Fruit fly (Drosophila melanogaster) whole organism, embryonic: ENCODE measurements around the gene slp1.

ENCODE experiments used
- Antp ChIP-seq: fragments of 200-800 bp; sonication (Bioruptor generic); optimal IDR thresholded peaks from 3 replicates; lab custom pipeline; 2016; ENCODE audit warnings: missing biosample characterization, missing genetic modification characterization
- C15 ChIP-seq: fragments of 200-800 bp; sonication (Bioruptor generic); IDR thresholded peaks from 3 replicates; pipeline ENCODE4 v1.3.6; 2022; ENCODE audit warnings: missing biosample characterization, missing genetic modification characterization
- CG10209 ChIP-seq: fragments of 200-800 bp; sonication (Bioruptor generic); optimal IDR thresholded peaks from 3 replicates; lab custom pipeline; 2017; ENCODE audit warnings: missing biosample characterization, mild to moderate bottlenecking, missing genetic modification characterization, missing genetic modification reagents
- CG10321 ChIP-seq: fragments of 200-800 bp; sonication (Bioruptor generic); IDR thresholded peaks from 2 replicates; pipeline ENCODE4 v1.3.6; 2022; ENCODE audit warnings: missing biosample characterization, missing genetic modification characterization
- CG12744 ChIP-seq: fragments of 200-800 bp; sonication (Bioruptor generic); optimal IDR thresholded peaks from 2 replicates; lab custom pipeline; 2016; ENCODE audit warnings: missing biosample characterization, missing genetic modification characterization
- CG15073 ChIP-seq: fragments of 200-800 bp; sonication (Bioruptor generic); optimal IDR thresholded peaks from 2 replicates; lab custom pipeline; 2016; ENCODE audit warnings: missing biosample characterization, missing genetic modification characterization
- CG15479 ChIP-seq: fragments of 200-800 bp; sonication (Bioruptor generic); optimal IDR thresholded peaks from 3 replicates; lab custom pipeline; 2019; ENCODE audit warnings: missing biosample characterization, mild to moderate bottlenecking, missing genetic modification characterization, moderate library complexity
- CG16813 ChIP-seq: fragments of 200-800 bp; sonication (Bioruptor generic); IDR thresholded peaks from 3 replicates; pipeline ENCODE4 v1.3.6; 2022; ENCODE audit warnings: missing biosample characterization, missing genetic modification characterization; ENCODE audit not compliant: partially characterized antibody
- CG17802 ChIP-seq: fragments of 200-800 bp; sonication (Bioruptor generic); optimal IDR thresholded peaks from 2 replicates; lab custom pipeline; 2018; ENCODE audit warnings: missing biosample characterization, mild to moderate bottlenecking, missing genetic modification characterization, moderate library complexity
- CG1832 ChIP-seq: fragments of 200-800 bp; sonication (Bioruptor generic); optimal IDR thresholded peaks from 2 replicates; lab custom pipeline; 2017; ENCODE audit warnings: missing biosample characterization, mild to moderate bottlenecking, missing genetic modification characterization, inconsistent platforms
- CG18619 ChIP-seq: fragments of 200-800 bp; sonication (Bioruptor generic); optimal IDR thresholded peaks from 3 replicates; lab custom pipeline; 2017; ENCODE audit warnings: missing biosample characterization, mild to moderate bottlenecking, missing genetic modification characterization
- CG2199 ChIP-seq: fragments of 200-800 bp; sonication (Bioruptor generic); IDR thresholded peaks from 3 replicates; pipeline ENCODE4 v1.3.6; 2022; ENCODE audit warnings: missing biosample characterization, missing genetic modification characterization
- CG2202 ChIP-seq: fragments of 200-800 bp; sonication (Bioruptor generic); optimal IDR thresholded peaks from 2 replicates; lab custom pipeline; 2018; ENCODE audit warnings: missing biosample characterization, mild to moderate bottlenecking, missing genetic modification characterization
- CG32772 ChIP-seq: fragments of 200-800 bp; sonication (Bioruptor generic); IDR thresholded peaks from 2 replicates; pipeline ENCODE4 v1.3.6; 2022; ENCODE audit warnings: missing biosample characterization, missing genetic modification characterization
- CG34422 ChIP-seq: fragments of 200-800 bp; sonication (Bioruptor generic); IDR thresholded peaks from 3 replicates; pipeline ENCODE4 v1.3.6; 2022; ENCODE audit warnings: missing biosample characterization, missing genetic modification characterization
- CG3726 ChIP-seq: fragments of 200-800 bp; sonication (Bioruptor generic); IDR thresholded peaks from 3 replicates; pipeline ENCODE4, ENCODE4 v1.3.6; 2022; ENCODE audit warnings: missing biosample characterization, missing genetic modification characterization
- CG3995 ChIP-seq: fragments of 200-800 bp; sonication (Bioruptor generic); optimal IDR thresholded peaks from 3 replicates; lab custom pipeline; 2016; ENCODE audit warnings: missing biosample characterization, missing genetic modification characterization
- CG4424 ChIP-seq: fragments of 200-800 bp; sonication (Bioruptor generic); optimal IDR thresholded peaks from 3 replicates; lab custom pipeline; 2016; ENCODE audit warnings: missing biosample characterization, missing genetic modification characterization
- CG6791 ChIP-seq: fragments of 200-800 bp; sonication (Bioruptor generic); IDR thresholded peaks from 3 replicates; pipeline ENCODE4 v1.3.6; 2022; ENCODE audit warnings: missing biosample characterization, missing genetic modification characterization; ENCODE audit not compliant: partially characterized antibody
- CG8089 ChIP-seq: fragments of 200-800 bp; sonication (Bioruptor generic); optimal IDR thresholded peaks from 3 replicates; lab custom pipeline; 2016; ENCODE audit warnings: missing biosample characterization, missing genetic modification characterization
- CG9609 ChIP-seq: fragments of 200-800 bp; sonication (Bioruptor generic); optimal IDR thresholded peaks from 3 replicates; lab custom pipeline; 2016; ENCODE audit warnings: missing biosample characterization, missing genetic modification characterization
- CrebB ChIP-seq: fragments of 200-800 bp; sonication (Bioruptor generic); optimal IDR thresholded peaks from 3 replicates; lab custom pipeline; 2018; ENCODE audit warnings: missing biosample characterization, mild to moderate bottlenecking, missing genetic modification characterization
- E2f2 ChIP-seq: fragments of 200-800 bp; sonication (Bioruptor generic); IDR thresholded peaks from 2 replicates; pipeline ENCODE4 v1.3.6; 2022; ENCODE audit warnings: missing biosample characterization, missing genetic modification characterization
- Jarid2 ChIP-seq: fragments of 200-800 bp; sonication (Bioruptor generic); optimal IDR thresholded peaks from 3 replicates; lab custom pipeline; 2017; ENCODE audit warnings: mild to moderate bottlenecking, missing biosample characterization, missing genetic modification reagents, missing genetic modification characterization
- Mrtf ChIP-seq: fragments of 200-800 bp; sonication (Bioruptor generic); IDR thresholded peaks from 3 replicates; pipeline ENCODE4 v1.3.6; 2022; ENCODE audit warnings: missing biosample characterization, missing genetic modification characterization
- Nf-YC ChIP-seq: fragments of 200-800 bp; optimal IDR thresholded peaks from 3 replicates; lab custom pipeline; 2019; ENCODE audit warnings: missing biosample characterization, mild to moderate bottlenecking, missing genetic modification characterization, moderate library complexity
- Trl ChIP-seq, 3 experiments: fragments of >200 bp in 2 of 3; fragments of 200-800 bp in 1 of 3; sonication (Bioruptor generic) in 1 of 3; optimal IDR thresholded peaks; 2 replicates in 1 of 3; 3 replicates in 2 of 3; lab custom pipeline; 2016 to 2017; ENCODE audit warnings: missing biosample characterization in 1 of 3, missing genetic modification characterization in 1 of 3
- Usf ChIP-seq: fragments of 200-800 bp; sonication (Bioruptor generic); optimal IDR thresholded peaks from 2 replicates; lab custom pipeline; 2017; ENCODE audit warnings: missing genotype, missing biosample characterization, missing genetic modification characterization
- ac ChIP-seq: fragments of 200-800 bp; sonication (Bioruptor generic); optimal IDR thresholded peaks from 3 replicates; lab custom pipeline; 2017; ENCODE audit warnings: missing biosample characterization, mild to moderate bottlenecking, missing genetic modification characterization
- amos ChIP-seq: fragments of 200-800 bp; sonication (Bioruptor generic); IDR thresholded peaks from 2 replicates; pipeline ENCODE4 v1.3.6; 2022; ENCODE audit warnings: missing biosample characterization, missing genetic modification characterization; ENCODE audit not compliant: partially characterized antibody
- aop ChIP-seq: fragments of 200-800 bp; sonication (Bioruptor generic); IDR thresholded peaks from 2 replicates; pipeline ENCODE4 v1.3.6; 2022; ENCODE audit warnings: missing biosample characterization, missing genetic modification characterization
- cg ChIP-seq: fragments of 200-800 bp; sonication (Bioruptor generic); optimal IDR thresholded peaks from 3 replicates; lab custom pipeline; 2019; ENCODE audit warnings: missing biosample characterization, mild to moderate bottlenecking, missing genetic modification characterization, moderate library complexity
- chinmo ChIP-seq: fragments of 200-800 bp; sonication (Bioruptor generic); IDR thresholded peaks from 4 replicates; pipeline ENCODE4 v1.3.6; 2022; ENCODE audit warnings: missing biosample characterization, missing genetic modification characterization; ENCODE audit not compliant: partially characterized antibody
- dimm ChIP-seq: fragments of 200-800 bp; sonication (Bioruptor generic); IDR thresholded peaks from 2 replicates; pipeline ENCODE4 v1.3.6; 2022; ENCODE audit warnings: missing biosample characterization, missing genetic modification characterization
- dmrt11E ChIP-seq: fragments of 200-800 bp; sonication (Bioruptor generic); optimal IDR thresholded peaks from 3 replicates; lab custom pipeline; 2018; ENCODE audit warnings: missing biosample characterization, mild to moderate bottlenecking, missing genetic modification characterization, moderate library complexity
- emc ChIP-seq: fragments of 200-800 bp; sonication (Bioruptor generic); optimal IDR thresholded peaks from 2 replicates; lab custom pipeline; 2016; ENCODE audit warnings: missing biosample characterization, missing genetic modification characterization
- fd102C ChIP-seq: fragments of 200-800 bp; sonication (Bioruptor generic); optimal IDR thresholded peaks from 2 replicates; lab custom pipeline; 2018; ENCODE audit warnings: missing biosample characterization, mild to moderate bottlenecking, missing genetic modification characterization, moderate library complexity
- gsb-n ChIP-seq: fragments of 200-800 bp; sonication (Bioruptor generic); optimal IDR thresholded peaks from 3 replicates; lab custom pipeline; 2018; ENCODE audit warnings: missing biosample characterization, mild to moderate bottlenecking, missing genetic modification characterization
- insv ChIP-seq, 2 experiments: fragments of 200-800 bp; sonication (Bioruptor generic); optimal IDR thresholded peaks; 3 replicates each; lab custom pipeline; 2016 to 2018; ENCODE audit warnings: missing biosample characterization in 2 of 2, missing genetic modification characterization in 2 of 2
- lov ChIP-seq, 2 experiments: fragments of 200-800 bp in 1 of 2; fragments of >200 bp in 1 of 2; sonication (Bioruptor generic) in 1 of 2; IDR thresholded peaks in 1 of 2; optimal IDR thresholded peaks in 1 of 2; 2 replicates in 1 of 2; 3 replicates in 1 of 2; pipeline versions ENCODE4 v1.3.6 to Lab custom; 2017 to 2022; ENCODE audit warnings: missing biosample characterization in 1 of 2, missing genetic modification characterization in 1 of 2
- oc ChIP-seq: fragments of 200-800 bp; sonication (Bioruptor generic); optimal IDR thresholded peaks from 2 replicates; lab custom pipeline; 2018; ENCODE audit warnings: missing biosample characterization, mild to moderate bottlenecking, missing genetic modification characterization, moderate library complexity
- p53 ChIP-seq: fragments of 200-800 bp; sonication (Bioruptor generic); optimal IDR thresholded peaks from 2 replicates; lab custom pipeline; 2016; ENCODE audit warnings: missing biosample characterization, missing genetic modification characterization
- pfk ChIP-seq: fragments of 200-800 bp; sonication (Bioruptor generic); optimal IDR thresholded peaks from 2 replicates; lab custom pipeline; 2018; ENCODE audit warnings: missing biosample characterization, mild to moderate bottlenecking, missing genetic modification characterization, moderate library complexity
- pzg ChIP-seq: fragments of 200-800 bp; sonication (Bioruptor generic); optimal IDR thresholded peaks from 3 replicates; lab custom pipeline; 2018; ENCODE audit warnings: missing biosample characterization, mild to moderate bottlenecking, missing genetic modification characterization, moderate library complexity
- slou ChIP-seq: fragments of 200-800 bp; sonication (Bioruptor generic); optimal IDR thresholded peaks from 3 replicates; lab custom pipeline; 2016; ENCODE audit warnings: missing biosample characterization, missing genetic modification characterization
- sna ChIP-seq: fragments of 200-800 bp; sonication (Bioruptor generic); IDR thresholded peaks from 2 replicates; pipeline ENCODE4 v1.3.6; 2022; ENCODE audit warnings: missing biosample characterization, missing genetic modification characterization; ENCODE audit not compliant: partially characterized antibody
- tna ChIP-seq: fragments of 200-800 bp; sonication (Bioruptor generic); IDR thresholded peaks from 2 replicates; pipeline ENCODE4 v1.3.6; 2022; ENCODE audit warnings: missing biosample characterization, missing genetic modification characterization; ENCODE audit not compliant: partially characterized antibody
- twi ChIP-seq: fragments of 200-800 bp; optimal IDR thresholded peaks from 2 replicates; lab custom pipeline; 2019; ENCODE audit warnings: missing biosample characterization, mild to moderate bottlenecking, missing genetic modification characterization, moderate library complexity
- zf30C ChIP-seq: fragments of 200-800 bp; sonication (Bioruptor generic); optimal IDR thresholded peaks from 3 replicates; lab custom pipeline; 2018; ENCODE audit warnings: missing biosample characterization, mild to moderate bottlenecking, missing genetic modification characterization

slp1 gene

dm6 chr2L:3825413-3825812 is at the start of gene slp1 (continued):
- TF ChIP-seq CG8089 (GFP tag; lab: Kevin White, UChicago), result no peak
- peak; percentile 80 for TF ChIP-seq oc (tag; lab: Kevin White, UChicago)
- TF ChIP-seq zf30C, result peak; percentile 16
- no peak for TF ChIP-seq CG3726
- TF ChIP-seq CG15073 (GFP tag; lab: Kevin White, UChicago), result no peak
- TF ChIP-seq p53 (GFP tag; lab: Kevin White, UChicago), result no peak
- peak; percentile 92 for TF ChIP-seq CG10321
- peak in 1 of 2 experiments; percentile 30 for TF ChIP-seq Trl (optimal IDR thresholded peaks at IDR 0.05; lab: Kevin White, UChicago)
- no peak for TF ChIP-seq Trl (GFP tag; optimal IDR thresholded peaks at IDR 0.05; lab: Kevin White, UChicago)
- peak; percentile 94 for TF ChIP-seq Jarid2 (GFP tag; lab: Kevin White, UChicago)
- TF ChIP-seq twi (tag; lab: Kevin White, UChicago), result peak; percentile 23
- no peak for TF ChIP-seq emc (GFP tag; lab: Kevin White, UChicago)
- TF ChIP-seq CG34422, result no peak
- TF ChIP-seq CG6791 (GFP tag; lab: Robert Waterston, UW), result 0 out of 3 replicates have a peak, but pooled peaks have one; percentile 46
- peak; percentile 98 for TF ChIP-seq Nf-YC (tag; lab: Kevin White, UChicago)
- TF ChIP-seq CG3995 (GFP tag; lab: Kevin White, UChicago), result no peak
- peak; percentile 28 for TF ChIP-seq gsb-n (tag; lab: Kevin White, UChicago)
- no peak for TF ChIP-seq sna (GFP tag; lab: Robert Waterston, UW)
- no peak for TF ChIP-seq C15 (GFP tag; lab: Robert Waterston, UW)
- TF ChIP-seq CG10209 (GFP tag; lab: Kevin White, UChicago), result no peak
- 0 out of 4 replicates have a peak, but pooled peaks have one; percentile 44 for TF ChIP-seq chinmo (GFP tag; lab: Robert Waterston, UW)
- TF ChIP-seq insv (GFP tag; optimal IDR thresholded peaks at IDR 0.05; lab: Kevin White, UChicago), result peak in 1 of 2 experiments; percentile 20
- TF ChIP-seq Mrtf (GFP tag; lab: Robert Waterston, UW), result no peak
- TF ChIP-seq dimm, result no peak
- peak; percentile 94 for TF ChIP-seq CG1832 (GFP tag; lab: Kevin White, UChicago)
- TF ChIP-seq CG2199 (GFP tag; lab: Robert Waterston, UW), result peak; percentile 41; the same call in 1 of the 3 replicates
- TF ChIP-seq tna, result 0 out of 2 replicates have a peak, but pooled peaks have one; percentile 23
- TF ChIP-seq CG12744 (GFP tag; lab: Kevin White, UChicago), result no peak
- TF ChIP-seq CG4424 (GFP tag; lab: Kevin White, UChicago), result no peak
- peak; percentile 12 for TF ChIP-seq fd102C
- no peak for TF ChIP-seq E2f2 (GFP tag; lab: Robert Waterston, UW)
- no peak for TF ChIP-seq aop (GFP tag; lab: Robert Waterston, UW)
- TF ChIP-seq CG16813 (GFP tag; lab: Robert Waterston, UW), result no peak
- TF ChIP-seq CG15479 (GFP tag; lab: Kevin White, UChicago), result peak; percentile 20
- no peak for TF ChIP-seq CrebB (tag; lab: Kevin White, UChicago)
- no peak for TF ChIP-seq CG32772
- no peak for TF ChIP-seq CG9609
- no peak for TF ChIP-seq Usf (GFP tag; lab: Kevin White, UChicago)
- TF ChIP-seq CG17802 (tag; lab: Kevin White, UChicago), result no peak
- no peak for TF ChIP-seq amos (GFP tag; lab: Robert Waterston, UW)
- no peak for TF ChIP-seq ac (GFP tag; lab: Kevin White, UChicago)
- TF ChIP-seq lov (optimal IDR thresholded peaks at IDR 0.05; lab: Kevin White, UChicago), result no peak
- TF ChIP-seq lov (GFP tag; IDR thresholded peaks at IDR 0.05; lab: Robert Waterston, UW), result no peak
- no peak for TF ChIP-seq pzg (GFP tag; lab: Kevin White, UChicago)
- peak; percentile 77 for TF ChIP-seq cg (GFP tag; lab: Kevin White, UChicago)
- no peak for TF ChIP-seq slou
- no peak for TF ChIP-seq Antp (GFP tag; lab: Kevin White, UChicago)
- TF ChIP-seq pfk (GFP tag; lab: Kevin White, UChicago), result peak; percentile 3
- TF ChIP-seq CG18619 (GFP tag; lab: Kevin White, UChicago), result no peak
- TF ChIP-seq dmrt11E (tag; lab: Kevin White, UChicago), result no peak
- TF ChIP-seq CG2202 (tag; lab: Kevin White, UChicago), result no peak
